Worm (Caenorhabditis elegans): ENCODE measurements around the gene C48B4.8.

C48B4.8 gene

ce11 chrIII:9525252-9525651 is 35.8 kb downstream of the C48B4.8 start, which contains the start of gene trpp-3:
Gene trpp-3 (plus strand): TSS chrIII:9525552.
- TF ChIP-seq ztf-23 (GFP tag; IDR thresholded peaks at IDR 0.05) (no peak), klf-2 (GFP tag; conservative IDR thresholded peaks at IDR 0.05) (no peak), med-1 (GFP tag; optimal IDR thresholded peaks at IDR 0.05; ENCODE audit: insufficient read depth) (no peak), ztf-29 (GFP tag; IDR thresholded peaks at IDR 0.05) (no peak), cog-1 (tag; optimal IDR thresholded peaks at IDR 0.05) (no peak), flt-1 (GFP tag; IDR thresholded peaks at IDR 0.05) (no peak), ref-1 (GFP tag; conservative IDR thresholded peaks at IDR 0.05) (no peak), tab-1 (GFP tag; IDR thresholded peaks at IDR 0.05) (no peak), T22C8.4 (GFP tag; IDR thresholded peaks at IDR 0.05) (no peak)

ce11 chrIII:9523581-9523980 is 37.5 kb downstream of the C48B4.8 start, which contains the start of gene mrps-23:
Gene mrps-23 (minus strand): TSS chrIII:9523672.
- TF ChIP-seq tab-1 (GFP tag; IDR thresholded peaks at IDR 0.05): no peak
- no peak for TF ChIP-seq T22C8.4 (GFP tag; IDR thresholded peaks at IDR 0.05)
- no peak for TF ChIP-seq ref-1 (GFP tag; conservative IDR thresholded peaks at IDR 0.05)
- TF ChIP-seq med-1 (GFP tag; optimal IDR thresholded peaks at IDR 0.05; ENCODE audit: insufficient read depth): no peak
- no peak for TF ChIP-seq klf-2 (GFP tag; conservative IDR thresholded peaks at IDR 0.05)
- peak; percentile 49 for TF ChIP-seq flt-1 (GFP tag; IDR thresholded peaks at IDR 0.05)
- TF ChIP-seq ztf-23 (GFP tag; IDR thresholded peaks at IDR 0.05): 0 out of 2 replicates have a peak, but pooled peaks have one; percentile 62
- no peak for TF ChIP-seq cog-1 (tag; optimal IDR thresholded peaks at IDR 0.05)
- no peak for TF ChIP-seq ztf-29 (GFP tag; IDR thresholded peaks at IDR 0.05)

ce11 chrIII:9521410-9522090 is 39.5 kb downstream of the C48B4.8 start, which contains the start of the genes clu-1 and prp-40:
Gene clu-1 (minus strand): TSS chrIII:9521460.
Gene prp-40 (plus strand): TSS chrIII:9522075.
- TF ChIP-seq flt-1 (GFP tag; IDR thresholded peaks at IDR 0.05) (no peak), med-1 (GFP tag; optimal IDR thresholded peaks at IDR 0.05; ENCODE audit: insufficient read depth) (no peak), ref-1 (GFP tag; conservative IDR thresholded peaks at IDR 0.05) (no peak), ztf-29 (GFP tag; IDR thresholded peaks at IDR 0.05) (no peak), ztf-23 (GFP tag; IDR thresholded peaks at IDR 0.05) (no peak), T22C8.4 (GFP tag; IDR thresholded peaks at IDR 0.05) (no peak), tab-1 (GFP tag; IDR thresholded peaks at IDR 0.05) (no peak), klf-2 (GFP tag; conservative IDR thresholded peaks at IDR 0.05) (no peak), cog-1 (tag; optimal IDR thresholded peaks at IDR 0.05) (peak; percentile 63)

- TF ChIP-seq T22C8.4 (GFP tag; IDR thresholded peaks at IDR 0.05) (no peak), ztf-23 (GFP tag; IDR thresholded peaks at IDR 0.05) (no peak), ref-1 (GFP tag; conservative IDR thresholded peaks at IDR 0.05) (no peak), cog-1 (tag; optimal IDR thresholded peaks at IDR 0.05) (no peak), klf-2 (GFP tag; conservative IDR thresholded peaks at IDR 0.05) (no peak), med-1 (GFP tag; optimal IDR thresholded peaks at IDR 0.05; ENCODE audit: insufficient read depth) (no peak), tab-1 (GFP tag; IDR thresholded peaks at IDR 0.05) (no peak)
These were observed 44.9 kb downstream of the C48B4.8 start, which contains the start of gene F55H2.7 for ce11 chrIII:9516148-9516547. Gene F55H2.7 (minus strand): TSS chrIII:9516248.

ce11 chrIII:9513569-9513968 is 47.5 kb downstream of the C48B4.8 start, which contains the start of gene F55H2.8:
Gene F55H2.8 (plus strand): TSS chrIII:9513869.
- no peak for TF ChIP-seq T22C8.4 (GFP tag; IDR thresholded peaks at IDR 0.05)
- TF ChIP-seq ref-1 (GFP tag; conservative IDR thresholded peaks at IDR 0.05): no peak
- no peak for TF ChIP-seq ztf-29 (GFP tag; IDR thresholded peaks at IDR 0.05)
- no peak for TF ChIP-seq med-1 (GFP tag; optimal IDR thresholded peaks at IDR 0.05; ENCODE audit: insufficient read depth)
- TF ChIP-seq tab-1 (GFP tag; IDR thresholded peaks at IDR 0.05): no peak
- no peak for TF ChIP-seq ztf-23 (GFP tag; IDR thresholded peaks at IDR 0.05)

- no peak for TF ChIP-seq flt-1 (GFP tag; IDR thresholded peaks at IDR 0.05)
- no peak for TF ChIP-seq klf-2 (GFP tag; conservative IDR thresholded peaks at IDR 0.05)
- TF ChIP-seq ref-1 (GFP tag; conservative IDR thresholded peaks at IDR 0.05): no peak
- no peak for TF ChIP-seq tab-1 (GFP tag; IDR thresholded peaks at IDR 0.05)
- TF ChIP-seq T22C8.4 (GFP tag; IDR thresholded peaks at IDR 0.05): no peak
- TF ChIP-seq med-1 (GFP tag; optimal IDR thresholded peaks at IDR 0.05; ENCODE audit: insufficient read depth): no peak
- TF ChIP-seq ztf-23 (GFP tag; IDR thresholded peaks at IDR 0.05): no peak
These were observed 48.1 kb downstream of the C48B4.8 start for ce11 chrIII:9513006-9513405.

- no peak for TF ChIP-seq klf-2 (GFP tag; conservative IDR thresholded peaks at IDR 0.05)
- no peak for TF ChIP-seq ref-1 (GFP tag; conservative IDR thresholded peaks at IDR 0.05)
- no peak for TF ChIP-seq flt-1 (GFP tag; IDR thresholded peaks at IDR 0.05)
- no peak for TF ChIP-seq med-1 (GFP tag; optimal IDR thresholded peaks at IDR 0.05; ENCODE audit: insufficient read depth)
- TF ChIP-seq ztf-23 (GFP tag; IDR thresholded peaks at IDR 0.05): no peak
These were observed 49.4 kb downstream of the C48B4.8 start for ce11 chrIII:9511660-9512059.

ce11 chrIII:9511055-9511520 is 50.0 kb downstream of the C48B4.8 start, which contains the start of gene F55H2.5:
Gene F55H2.5 (plus strand): TSS chrIII:9511470.
- no peak for TF ChIP-seq med-1 (GFP tag; optimal IDR thresholded peaks at IDR 0.05; ENCODE audit: insufficient read depth)
- TF ChIP-seq cog-1 (tag; optimal IDR thresholded peaks at IDR 0.05): no peak
- no peak for TF ChIP-seq ztf-23 (GFP tag; IDR thresholded peaks at IDR 0.05)
- no peak for TF ChIP-seq ztf-29 (GFP tag; IDR thresholded peaks at IDR 0.05)
- no peak for TF ChIP-seq tab-1 (GFP tag; IDR thresholded peaks at IDR 0.05)
- TF ChIP-seq flt-1 (GFP tag; IDR thresholded peaks at IDR 0.05): no peak
- no peak for TF ChIP-seq klf-2 (GFP tag; conservative IDR thresholded peaks at IDR 0.05)
- TF ChIP-seq T22C8.4 (GFP tag; IDR thresholded peaks at IDR 0.05): no peak
- TF ChIP-seq ref-1 (GFP tag; conservative IDR thresholded peaks at IDR 0.05): no peak

All from whole organism, midembryonic.